Worm (Caenorhabditis elegans): ENCODE data around the gene Y69A2AR.23.

ce11 chrIV:2563969-2564368 lies 12.5 kb upstream of the Y69A2AR.23 start, which contains the start of gene Y69A2AR.24:
- TF ChIP-seq snpc-4 (tag; optimal IDR thresholded peaks at IDR 0.05) (no peak), nhr-84 (tag; optimal IDR thresholded peaks at IDR 0.05) (no peak), fkh-4 (tag; optimal IDR thresholded peaks at IDR 0.05; ENCODE audit: borderline replicate concordance) (no peak)
